Fruit fly (Drosophila melanogaster): Measurements from ENCODE around the gene raskol.

raskol gene

dm6 chrX:17686179-17686578 is 23.8 kb upstream of the raskol start:
- TF ChIP-seq grau (tag; optimal IDR thresholded peaks at IDR 0.05) (peak; percentile 14), ac (GFP tag; optimal IDR thresholded peaks at IDR 0.05) (no peak), nom (GFP tag; optimal IDR thresholded peaks at IDR 0.05) (peak; percentile 0), CG11504 (tag; optimal IDR thresholded peaks at IDR 0.05) (peak; percentile 18), Drgx (GFP tag; IDR thresholded peaks at IDR 0.05) (peak; percentile 37; the same call in 1 of the 2 replicates), CG2202 (tag; optimal IDR thresholded peaks at IDR 0.05) (no peak), nerfin-1 (tag; optimal IDR thresholded peaks at IDR 0.05) (no peak), Sox100B (GFP tag; optimal IDR thresholded peaks at IDR 0.05) (peak; percentile 31), Poxn (GFP tag; IDR thresholded peaks at IDR 0.05) (no peak), CG8924 (tag; optimal IDR thresholded peaks at IDR 0.05) (no peak), dmrt99B (tag; optimal IDR thresholded peaks at IDR 0.05) (peak; percentile 16)

DNA sequence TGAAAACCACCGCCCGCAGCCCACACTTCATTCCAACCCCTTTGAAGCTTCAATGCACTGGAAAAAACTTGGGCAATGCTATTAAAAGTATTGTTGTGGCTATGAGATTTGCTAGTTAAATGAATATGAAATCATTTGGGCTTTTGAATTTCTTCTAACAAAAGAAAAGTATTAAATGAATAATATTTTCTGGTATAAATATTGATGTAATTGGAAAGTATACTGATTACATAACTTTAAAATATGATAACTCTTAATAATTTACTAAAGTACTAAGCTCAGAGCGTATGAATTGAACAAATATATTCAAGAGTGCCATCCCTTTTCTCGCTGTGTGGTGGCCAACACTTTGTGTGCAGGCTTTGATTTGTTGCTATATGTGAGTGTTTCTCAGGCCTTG is 17.2 kb upstream of the raskol start:
- TF ChIP-seq Pdp1 (GFP tag; optimal IDR thresholded peaks at IDR 0.05) = peak in 1 of 2 experiments; percentile 8
- TF ChIP-seq CG11504 (tag; optimal IDR thresholded peaks at IDR 0.05) = peak; percentile 55
- no peak for TF ChIP-seq BtbVII (GFP tag; optimal IDR thresholded peaks at IDR 0.05)
- peak; percentile 9 for TF ChIP-seq CG7839 (tag; optimal IDR thresholded peaks at IDR 0.05)
- TF ChIP-seq CG30403 (GFP tag; optimal IDR thresholded peaks at IDR 0.05) = peak; percentile 15
- TF ChIP-seq Drgx (GFP tag; IDR thresholded peaks at IDR 0.05) = 0 out of 2 replicates have a peak, but pooled peaks have one; percentile 43
- TF ChIP-seq nerfin-2 (GFP tag; IDR thresholded peaks at IDR 0.05; ENCODE audit: partially characterized antibody) = no peak
- TF ChIP-seq fd64A (GFP tag; optimal IDR thresholded peaks at IDR 0.05) = no peak
- TF ChIP-seq dmrt99B (tag; optimal IDR thresholded peaks at IDR 0.05) = peak; percentile 43
- TF ChIP-seq Sox100B (GFP tag; optimal IDR thresholded peaks at IDR 0.05) = peak; percentile 47
- TF ChIP-seq pzg (GFP tag; optimal IDR thresholded peaks at IDR 0.05) = no peak
- peak; percentile 22 for TF ChIP-seq CG13424 (tag; optimal IDR thresholded peaks at IDR 0.05)
- TF ChIP-seq eve (GFP tag; optimal IDR thresholded peaks at IDR 0.05) = peak in 1 of 2 experiments; percentile 52
- peak; percentile 37 for TF ChIP-seq gem (tag; optimal IDR thresholded peaks at IDR 0.05)
- no peak for TF ChIP-seq tio (GFP tag; optimal IDR thresholded peaks at IDR 0.05)
- TF ChIP-seq CG18262 (tag; optimal IDR thresholded peaks at IDR 0.05) = peak; percentile 10
- no peak for TF ChIP-seq Hsf (GFP tag; optimal IDR thresholded peaks at IDR 0.05)
- no peak for TF ChIP-seq D19A (tag; optimal IDR thresholded peaks at IDR 0.05)
- peak; percentile 12 for TF ChIP-seq CoRest (tag; optimal IDR thresholded peaks at IDR 0.05)
- no peak for TF ChIP-seq Side (GFP tag; optimal IDR thresholded peaks at IDR 0.05)
- peak; percentile 12 for TF ChIP-seq sens (GFP tag)
- peak; percentile 32 for TF ChIP-seq CG2678 (tag; optimal IDR thresholded peaks at IDR 0.05)
- peak; percentile 35; the same call in 1 of the 3 replicates for TF ChIP-seq row (GFP tag; IDR thresholded peaks at IDR 0.05)
- peak in 1 of 2 experiments; percentile 21 for TF ChIP-seq Hr51 (GFP tag; optimal IDR thresholded peaks at IDR 0.05)
- peak; percentile 5 for TF ChIP-seq CG10979 (tag; optimal IDR thresholded peaks at IDR 0.05)
- peak; percentile 29 for TF ChIP-seq Sox102F (GFP tag; optimal IDR thresholded peaks at IDR 0.05)
- peak; percentile 14 for TF ChIP-seq Oli (tag; optimal IDR thresholded peaks at IDR 0.05)

DNA sequence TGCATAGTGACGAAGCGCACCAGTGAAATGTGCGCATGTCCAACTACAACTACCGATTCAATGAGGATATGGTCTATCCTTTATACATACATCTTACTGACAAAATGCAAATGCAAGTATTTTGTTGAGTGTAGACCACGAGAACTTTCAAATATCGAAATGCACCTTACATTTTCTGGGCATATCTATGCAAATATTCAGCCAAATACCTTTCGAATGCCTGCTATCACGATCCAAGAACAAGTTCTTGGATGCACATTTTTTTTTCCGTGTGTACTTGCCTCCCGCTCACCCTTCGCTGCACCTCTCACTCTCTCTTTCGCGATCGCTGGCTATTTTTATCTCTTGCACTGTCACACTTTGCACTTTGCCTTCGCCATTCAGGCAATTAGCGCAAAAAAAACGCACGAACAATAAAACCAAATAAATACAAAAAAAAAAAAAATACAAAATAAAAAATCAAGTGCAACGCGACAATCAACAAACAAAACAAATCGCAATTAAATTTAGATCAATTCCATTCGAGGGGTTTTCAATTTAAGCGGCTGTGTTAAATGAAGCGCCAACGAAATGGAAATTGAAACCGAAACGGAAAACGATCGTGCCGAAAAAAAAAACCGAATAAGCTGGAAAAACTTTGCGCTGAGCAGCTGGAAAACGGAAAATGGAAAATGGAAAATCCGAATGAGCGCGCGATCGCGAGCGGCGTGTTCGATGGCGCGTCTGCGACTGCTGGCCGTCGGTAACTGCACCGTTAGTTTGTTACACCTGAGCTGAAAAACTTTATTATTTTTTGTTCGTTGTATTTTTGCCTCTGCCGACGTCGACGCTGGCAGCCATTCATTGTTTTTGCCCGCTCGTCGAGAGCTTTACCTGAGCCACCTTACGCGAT is 15.7 kb upstream of the raskol start:
- TF ChIP-seq bsh (GFP tag; optimal IDR thresholded peaks at IDR 0.05) (peak in 1 of 2 experiments; percentile 60), Adf1 (GFP tag; IDR thresholded peaks at IDR 0.05) (peak; percentile 55), CG12219 (GFP tag; optimal IDR thresholded peaks at IDR 0.05) (no peak), CG13424 (tag; optimal IDR thresholded peaks at IDR 0.05) (no peak), CG17612 (GFP tag; IDR thresholded peaks at IDR 0.05) (no peak), lov (optimal IDR thresholded peaks at IDR 0.05) (no peak), lov (GFP tag; IDR thresholded peaks at IDR 0.05) (0 out of 3 replicates have a peak, but pooled peaks have one; percentile 4), so (GFP tag; IDR thresholded peaks at IDR 0.05) (no peak), eyg (GFP tag; optimal IDR thresholded peaks at IDR 0.05) (no peak), corto (GFP tag; optimal IDR thresholded peaks at IDR 0.05) (no peak), tna (GFP tag; IDR thresholded peaks at IDR 0.05; ENCODE audit: partially characterized antibody) (0 out of 2 replicates have a peak, but pooled peaks have one; percentile 14), sna (GFP tag; IDR thresholded peaks at IDR 0.05; ENCODE audit: partially characterized antibody) (no peak), row (GFP tag; IDR thresholded peaks at IDR 0.05) (peak; percentile 23; the same call in 1 of the 3 replicates)
